Fruit fly (Drosophila melanogaster) whole organism, larva: Measurements from ENCODE around the gene CheB93a.

Experiments used
- noc ChIP-seq: fragments of 200-800 bp; sonication (Bioruptor generic); optimal IDR thresholded peaks from 3 replicates; lab custom pipeline; 2019; ENCODE audit warnings: missing biosample characterization, mild to moderate bottlenecking, missing genetic modification characterization, moderate library complexity

Gene CheB93a

dm6 chr3R:21446334-21446733, 39.1 kb downstream of the CheB93a start, which contains the start of gene lbe:
TSS of gene lbe (minus strand) at chr3R:21446537.
- no peak for TF ChIP-seq noc (tag; lab: Kevin White, UChicago)

- no peak for TF ChIP-seq noc (tag; lab: Kevin White, UChicago)
Measured at dm6 chr3R:21447656-21448055, 40.4 kb downstream of the CheB93a start.

dm6 chr3R:21452108-21452507, 44.9 kb downstream of the CheB93a start:
- TF ChIP-seq noc (tag; lab: Kevin White, UChicago), result no peak

dm6 chr3R:21456774-21457173, 49.5 kb downstream of the CheB93a start:
- TF ChIP-seq noc (tag; lab: Kevin White, UChicago), result no peak
